Worm (Caenorhabditis elegans) whole organism, young adult: ENCODE measurements around the gene F20D12.7.
"Not testable (repeated sequence)": the region's sequence is repeated elsewhere in the genome, so short reads cannot be mapped to it uniquely, and the experiment has no call there.

ENCODE experiments used
- B0336.3 ChIP-seq: fragments of 200-800 bp; sonication (Bioruptor generic); IDR thresholded peaks from 2 replicates; pipeline ENCODE4 v1.3.6; 2022; ENCODE audit warnings: missing genetic modification characterization, missing compliant biosample characterization
- D2030.7 ChIP-seq: fragments of 200-800 bp; sonication (Bioruptor generic); IDR thresholded peaks from 2 replicates; pipeline ENCODE4 v1.3.6; 2022; ENCODE audit warnings: missing genetic modification reagents, missing genetic modification characterization, missing compliant biosample characterization
- F33H1.4 ChIP-seq: fragments of 200-800 bp; sonication (Bioruptor generic); IDR thresholded peaks from 2 replicates; pipeline ENCODE4 v1.3.6; 2022; ENCODE audit warnings: missing genetic modification reagents, missing genetic modification characterization, missing compliant biosample characterization
- F37B4.10 ChIP-seq: fragments of 200-800 bp; sonication (Bioruptor generic); IDR thresholded peaks from 2 replicates; pipeline ENCODE4 v1.3.6; 2022; ENCODE audit warnings: missing genetic modification characterization, missing compliant biosample characterization
- F49E8.2 ChIP-seq: sonication (generic microtip); optimal IDR thresholded peaks from 3 replicates; lab custom pipeline; 2017; ENCODE audit warnings: missing genetic modification characterization, mild to moderate bottlenecking, missing compliant biosample characterization, antibody characterized with exemption, moderate library complexity; ENCODE audit not compliant: insufficient read depth
- K11D2.4 ChIP-seq: fragments of 200-800 bp; sonication (Bioruptor generic); IDR thresholded peaks from 2 replicates; pipeline ENCODE4 v1.3.6; 2022; ENCODE audit warnings: missing genetic modification reagents, missing genetic modification characterization, missing compliant biosample characterization
- K12H6.12 ChIP-seq: fragments of 200-800 bp; sonication (Bioruptor generic); optimal IDR thresholded peaks from 2 replicates; lab custom pipeline; 2018; ENCODE audit warnings: mild to moderate bottlenecking, missing genetic modification characterization, missing compliant biosample characterization
- Y53F4B.3 ChIP-seq: fragments of 200-800 bp; sonication (Bioruptor generic); IDR thresholded peaks from 2 replicates; pipeline ENCODE4 v1.3.6; 2022; ENCODE audit warnings: missing genetic modification reagents, missing genetic modification characterization, missing compliant biosample characterization
- Y95B8A.8 ChIP-seq: fragments of 200-800 bp; sonication (Bioruptor generic); IDR thresholded peaks from 2 replicates; pipeline ENCODE4 v1.3.6; 2022; ENCODE audit warnings: missing genetic modification reagents, missing genetic modification characterization, missing compliant biosample characterization
- aptf-2 ChIP-seq: fragments of 200-800 bp; sonication (Bioruptor generic); conservative IDR thresholded peaks from 2 replicates; pipeline ENCODE4 v1.3.6; 2022; ENCODE audit warnings: missing genetic modification reagents, missing genetic modification characterization, missing compliant biosample characterization
- athp-1 ChIP-seq: sonication (generic microtip); optimal IDR thresholded peaks from 2 replicates; lab custom pipeline; 2017; ENCODE audit warnings: mild to moderate bottlenecking, missing genetic modification characterization, missing compliant biosample characterization
- attf-3 ChIP-seq: fragments of 200-800 bp; sonication (Bioruptor generic); conservative IDR thresholded peaks from 2 replicates; pipeline ENCODE4 v1.3.6; 2022; ENCODE audit warnings: missing genetic modification reagents, missing genetic modification characterization, missing compliant biosample characterization
- attf-5 ChIP-seq: fragments of 200-800 bp; sonication (Bioruptor generic); optimal IDR thresholded peaks from 2 replicates; lab custom pipeline; 2018; ENCODE audit warnings: mild to moderate bottlenecking, missing genetic modification characterization, missing compliant biosample characterization
- attf-6 ChIP-seq: fragments of 200-800 bp; sonication (Bioruptor generic); IDR thresholded peaks from 2 replicates; pipeline ENCODE4 v1.3.6; 2022; ENCODE audit warnings: missing genetic modification reagents, missing genetic modification characterization, missing compliant biosample characterization
- bed-2 ChIP-seq: fragments of 200-800 bp; sonication (Bioruptor generic); IDR thresholded peaks from 2 replicates; pipeline ENCODE4 v1.3.6; 2022; ENCODE audit warnings: missing genetic modification reagents, missing genetic modification characterization, missing compliant biosample characterization
- ceh-27 ChIP-seq: fragments of 200-800 bp; sonication (Bioruptor generic); optimal IDR thresholded peaks from 2 replicates; lab custom pipeline; 2018; ENCODE audit warnings: mild to moderate bottlenecking, missing genetic modification characterization, moderate library complexity, missing compliant biosample characterization
- ceh-40 ChIP-seq: fragments of 200-800 bp; sonication (Bioruptor generic); IDR thresholded peaks from 2 replicates; pipeline ENCODE4 v1.3.6; 2022; ENCODE audit warnings: missing genetic modification characterization, missing compliant biosample characterization
- ceh-91 ChIP-seq: fragments of 200-800 bp; sonication (Bioruptor generic); IDR thresholded peaks from 2 replicates; pipeline ENCODE4 v1.3.6; 2022; ENCODE audit warnings: missing genetic modification reagents, missing genetic modification characterization, missing compliant biosample characterization
- dox-1 ChIP-seq: fragments of 200-800 bp; sonication (Bioruptor generic); IDR thresholded peaks from 2 replicates; pipeline ENCODE4 v1.3.6; 2022; ENCODE audit warnings: missing genetic modification reagents, missing genetic modification characterization, missing compliant biosample characterization
- efl-1 ChIP-seq: fragments of 150-350 bp; optimal IDR thresholded peaks from 2 replicates; lab custom pipeline; 2014; ENCODE audit warnings: missing biosample characterization, missing genetic modification reagents, missing genetic modification characterization
- egl-44 ChIP-seq: fragments of 200-800 bp; sonication (Bioruptor generic); IDR thresholded peaks from 2 replicates; pipeline ENCODE4 v1.3.6; 2022; ENCODE audit warnings: missing genetic modification reagents, missing genetic modification characterization, missing compliant biosample characterization
- egrh-3 ChIP-seq: fragments of 200-800 bp; sonication (Bioruptor generic); IDR thresholded peaks from 2 replicates; pipeline ENCODE4 v1.3.6; 2022; ENCODE audit warnings: missing genetic modification reagents, missing genetic modification characterization, missing compliant biosample characterization
- hmg-1.2 ChIP-seq: fragments of 200-800 bp; sonication (Bioruptor generic); IDR thresholded peaks from 2 replicates; pipeline ENCODE4 v1.3.6; 2022; ENCODE audit warnings: missing genetic modification reagents, missing genetic modification characterization, missing compliant biosample characterization
- hmg-20 ChIP-seq: fragments of 200-800 bp; sonication (Bioruptor generic); IDR thresholded peaks from 2 replicates; pipeline ENCODE4 v1.3.6; 2022; ENCODE audit warnings: missing genetic modification reagents, missing genetic modification characterization, missing compliant biosample characterization
- hsf-1 ChIP-seq: fragments of 200-800 bp; sonication (Bioruptor generic); IDR thresholded peaks from 2 replicates; pipeline ENCODE4 v1.3.6; 2022; ENCODE audit warnings: missing genetic modification reagents, missing genetic modification characterization, missing compliant biosample characterization
- let-526 ChIP-seq: fragments of 200-800 bp; sonication (Bioruptor generic); IDR thresholded peaks from 2 replicates; pipeline ENCODE4 v1.3.6; 2022; ENCODE audit warnings: missing genetic modification reagents, missing genetic modification characterization, missing compliant biosample characterization
- lin-26 ChIP-seq: fragments of 200-800 bp; sonication (Bioruptor generic); IDR thresholded peaks from 2 replicates; pipeline ENCODE4 v1.3.6; 2022; ENCODE audit warnings: missing genetic modification reagents, missing genetic modification characterization, missing compliant biosample characterization
- lin-40 ChIP-seq: sonication (generic microtip); optimal IDR thresholded peaks from 2 replicates; lab custom pipeline; 2016; ENCODE audit warnings: missing genetic modification characterization, mild to moderate bottlenecking, missing compliant biosample characterization, missing genotype, missing genetic modification reagents
- lin-54 ChIP-seq: fragments of 200-800 bp; sonication (Bioruptor generic); optimal IDR thresholded peaks from 2 replicates; lab custom pipeline; 2018; ENCODE audit warnings: mild to moderate bottlenecking, missing genetic modification characterization, missing compliant biosample characterization
- lir-1 ChIP-seq: fragments of 200-800 bp; sonication (Bioruptor generic); conservative IDR thresholded peaks from 2 replicates; pipeline ENCODE4 v1.3.6; 2022; ENCODE audit warnings: missing genetic modification reagents, missing genetic modification characterization, missing compliant biosample characterization
- madf-3 ChIP-seq: fragments of 200-800 bp; sonication (Bioruptor generic); IDR thresholded peaks from 2 replicates; pipeline ENCODE4 v1.3.6; 2022; ENCODE audit warnings: missing genetic modification reagents, missing genetic modification characterization, missing compliant biosample characterization
- madf-6 ChIP-seq: fragments of 200-800 bp; sonication (Bioruptor generic); IDR thresholded peaks from 2 replicates; pipeline ENCODE4 v1.3.6; 2022; ENCODE audit warnings: missing genetic modification reagents, missing genetic modification characterization, missing compliant biosample characterization
- madf-8 ChIP-seq: fragments of 200-800 bp; sonication (Bioruptor generic); conservative IDR thresholded peaks from 2 replicates; pipeline ENCODE4 v1.3.6; 2022; ENCODE audit warnings: missing genetic modification reagents, missing genetic modification characterization, missing compliant biosample characterization
- mcd-1 ChIP-seq: fragments of 200-800 bp; sonication (Bioruptor generic); IDR thresholded peaks from 2 replicates; pipeline ENCODE4 v1.3.6; 2022; ENCODE audit warnings: missing genetic modification reagents, missing genetic modification characterization, missing compliant biosample characterization
- pbrm-1 ChIP-seq: fragments of 200-800 bp; sonication (Bioruptor generic); IDR thresholded peaks from 2 replicates; pipeline ENCODE4 v1.3.6; 2022; ENCODE audit warnings: missing genetic modification reagents, missing genetic modification characterization, missing compliant biosample characterization
- rpc-1 ChIP-seq, 2 experiments: fragments of 150-350 bp in 1 of 2; sonication (generic microtip) in 1 of 2; optimal IDR thresholded peaks; 2 replicates each; lab custom pipeline; 2014 to 2018; ENCODE audit warnings: missing biosample characterization in 1 of 2, missing genetic modification characterization in 1 of 2, missing genetic modification reagents in 1 of 2, missing genotype in 1 of 2
- snpc-3.4 ChIP-seq: sonication (generic microtip); optimal IDR thresholded peaks from 2 replicates; lab custom pipeline; 2017; ENCODE audit warnings: missing genetic modification characterization, mild to moderate bottlenecking, missing compliant biosample characterization, antibody characterized with exemption, moderate library complexity, missing genotype, missing genetic modification reagents
- snpc-4 ChIP-seq, 5 experiments: fragments of 150-350 bp in 1 of 5; sonication (generic microtip) in 4 of 5; optimal IDR thresholded peaks; 2 replicates each; lab custom pipeline; 2014 to 2018; ENCODE audit warnings: missing genetic modification characterization in 5 of 5, missing biosample characterization in 3 of 5, antibody characterized with exemption in 2 of 5, mild to moderate bottlenecking in 2 of 5, missing compliant biosample characterization in 2 of 5, missing genotype in 2 of 5, moderate library complexity in 2 of 5, missing genetic modification reagents in 1 of 5
- tbp1 ChIP-seq: fragments of 200-800 bp; sonication (Bioruptor generic); optimal IDR thresholded peaks from 2 replicates; lab custom pipeline; 2018; ENCODE audit warnings: mild to moderate bottlenecking, missing genetic modification characterization, missing compliant biosample characterization
- tlf-1 ChIP-seq: fragments of 200-800 bp; sonication (Bioruptor generic); optimal IDR thresholded peaks from 2 replicates; lab custom pipeline; 2018; ENCODE audit warnings: mild to moderate bottlenecking, missing genetic modification characterization, missing compliant biosample characterization
- ztf-25 ChIP-seq: fragments of 200-800 bp; sonication (Bioruptor generic); IDR thresholded peaks from 2 replicates; pipeline ENCODE4 v1.3.6; 2022; ENCODE audit warnings: missing genetic modification reagents, missing genetic modification characterization, missing compliant biosample characterization
- ztf-26 ChIP-seq: sonication (generic microtip); optimal IDR thresholded peaks from 2 replicates; lab custom pipeline; 2017; ENCODE audit warnings: missing genetic modification characterization, missing compliant biosample characterization
- ztf-6 ChIP-seq: fragments of 200-800 bp; sonication (Bioruptor generic); IDR thresholded peaks from 2 replicates; pipeline ENCODE4 v1.3.6; 2022; ENCODE audit warnings: missing genetic modification reagents, missing genetic modification characterization, missing compliant biosample characterization

Gene F20D12.7

ce11 chrIV:7948290-7948689 is 9.6 kb upstream of the F20D12.7 start, which contains the start of gene mcm-3AP (continued):
- TF ChIP-seq K11D2.4 (0 out of 2 replicates have a peak, but pooled peaks have one; percentile 28), madf-6 (GFP tag; lab: Robert Waterston, UW) (peak; percentile 58), ztf-25 (GFP tag; lab: Robert Waterston, UW) (peak; percentile 84), mcd-1 (GFP tag; lab: Robert Waterston, UW) (peak; percentile 73), attf-5 (GFP tag; lab: Kevin White, UChicago) (peak; percentile 41), F33H1.4 (GFP tag; lab: Robert Waterston, UW) (peak; percentile 37), Y95B8A.8 (0 out of 2 replicates have a peak, but pooled peaks have one; percentile 55)
- TF ChIP-seq, all 124 proteins: peak for 25; not testable (repeated sequence) for 99

- TF ChIP-seq lin-40 (tag; lab: Kevin White, UChicago) (peak; percentile 71), attf-3 (GFP tag; lab: Robert Waterston, UW) (peak; percentile 88), lin-54 (GFP tag; lab: Kevin White, UChicago) (peak; percentile 78), dox-1 (GFP tag; lab: Robert Waterston, UW) (peak; percentile 97), D2030.7 (GFP tag; lab: Robert Waterston, UW) (peak; percentile 99), ceh-27 (GFP tag; lab: Kevin White, UChicago) (peak; percentile 83), madf-8 (peak; percentile 91), hmg-1.2 (GFP tag; lab: Robert Waterston, UW) (peak; percentile 85), tbp1 (GFP tag; lab: Kevin White, UChicago) (peak; percentile 59), F37B4.10 (GFP tag; lab: Robert Waterston, UW) (0 out of 2 replicates have a peak, but pooled peaks have one; percentile 6), bed-2 (GFP tag; lab: Robert Waterston, UW) (peak; percentile 91), aptf-2 (GFP tag; lab: Robert Waterston, UW) (peak; percentile 97), K11D2.4 (peak; percentile 91), let-526 (GFP tag; lab: Robert Waterston, UW) (peak; percentile 71; the same call in 1 of the 2 replicates), ceh-91 (peak; percentile 97), hsf-1 (GFP tag; lab: Robert Waterston, UW) (peak; percentile 88), F49E8.2 (tag; lab: Kevin White, UChicago) (peak; percentile 73), hmg-20 (GFP tag; lab: Robert Waterston, UW) (peak; percentile 27; the same call in 1 of the 2 replicates), ztf-26 (tag; lab: Kevin White, UChicago) (peak; percentile 23), rpc-1 (optimal IDR thresholded peaks at IDR 0.05; lab: Kevin White, UChicago) (peak; percentile 14), lir-1 (GFP tag; lab: Robert Waterston, UW) (peak; percentile 72), B0336.3 (peak; percentile 60), madf-3 (GFP tag; lab: Robert Waterston, UW) (peak; percentile 90), efl-1 (GFP tag; lab: Kevin White, UChicago) (peak; percentile 92), ztf-6 (peak; percentile 75; the same call in 1 of the 2 replicates), pbrm-1 (peak; percentile 93), tlf-1 (peak; percentile 69), K12H6.12 (tag; lab: Kevin White, UChicago) (peak; percentile 49), Y53F4B.3 (GFP tag; lab: Robert Waterston, UW) (peak; percentile 53; the same call in 1 of the 2 replicates), Y95B8A.8 (peak; percentile 97), F33H1.4 (GFP tag; lab: Robert Waterston, UW) (peak; percentile 88), egl-44 (GFP tag; lab: Robert Waterston, UW) (peak; percentile 47; the same call in 1 of the 2 replicates), attf-6 (GFP tag; lab: Robert Waterston, UW) (peak; percentile 75), ztf-25 (GFP tag; lab: Robert Waterston, UW) (peak; percentile 92), snpc-3.4 (tag; lab: Kevin White, UChicago) (peak; percentile 64), egrh-3 (GFP tag; lab: Robert Waterston, UW) (peak; percentile 83), snpc-4 (GFP tag; optimal IDR thresholded peaks at IDR 0.05; lab: Kevin White, UChicago) (peak; percentile 19), snpc-4 (tag; optimal IDR thresholded peaks at IDR 0.05; lab: Kevin White, UChicago) (peak in 3 of 4 experiments; percentile 28 to 57 (median 39)), ceh-40 (GFP tag; lab: Robert Waterston, UW) (0 out of 2 replicates have a peak, but pooled peaks have one; percentile 40), lin-26 (GFP tag; lab: Robert Waterston, UW) (peak; percentile 84), athp-1 (tag; lab: Kevin White, UChicago) (peak; percentile 65)
- not testable (repeated sequence) for TF ChIP-seq rpc-1 (tag; optimal IDR thresholded peaks at IDR 0.05; lab: Kevin White, UChicago)
Observed at ce11 chrIV:7946899-7947499, 8.3 kb upstream of the F20D12.7 start, which contains the start of gene F20D12.12. Gene F20D12.12, plus strand, starts transcription at chrIV:7947440.
